Worm (Caenorhabditis elegans): Measurements from ENCODE around the gene ccdc-149.

ccdc-149 gene

ce11 chrX:11551808-11552207 lies 40.6 kb upstream of the ccdc-149 start:
- no peak for TF ChIP-seq nhr-25 (tag; optimal IDR thresholded peaks at IDR 0.05; ENCODE audit: borderline replicate concordance, insufficient read depth)
- peak; percentile 83; the same call in 1 of the 2 replicates for TF ChIP-seq tag-97 (GFP tag; IDR thresholded peaks at IDR 0.05)
- TF ChIP-seq ceh-28 (tag; optimal IDR thresholded peaks at IDR 0.05) = no peak
- no peak for TF ChIP-seq nhr-237 (tag; optimal IDR thresholded peaks at IDR 0.05)
- TF ChIP-seq egl-43 (GFP tag; IDR thresholded peaks at IDR 0.05) = no peak
- TF ChIP-seq aha-1 (tag) = peak; percentile 85
- no peak for TF ChIP-seq Y48G9A.11 (GFP tag; IDR thresholded peaks at IDR 0.05)
- TF ChIP-seq unc-62 (GFP tag; optimal IDR thresholded peaks at IDR 0.05 in 1 of 2) = peak in 1 of 2 experiments; percentile 74
- no peak for TF ChIP-seq unc-62 (tag; optimal IDR thresholded peaks at IDR 0.05)
- no peak for TF ChIP-seq lsy-2 (tag; optimal IDR thresholded peaks at IDR 0.05)

DNA sequence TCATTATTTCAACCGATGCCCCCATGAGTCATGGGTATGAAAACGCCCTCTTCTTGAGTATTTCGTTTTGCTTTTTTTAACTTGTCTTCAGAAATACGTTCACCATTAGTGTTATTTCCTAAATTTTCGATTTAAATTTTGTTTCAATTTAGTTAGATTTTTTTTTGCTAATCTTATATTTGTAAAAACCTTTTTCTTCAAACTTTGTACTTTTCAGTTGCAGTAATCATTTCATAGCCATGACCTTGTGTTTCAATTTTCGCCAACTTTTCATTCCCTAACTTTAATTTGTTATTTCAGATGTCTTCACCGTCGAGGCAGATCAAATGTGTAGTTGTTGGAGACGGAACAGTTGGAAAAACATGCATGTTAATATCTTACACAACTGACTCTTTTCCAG lies 37.1 kb upstream of the ccdc-149 start, which contains the start of gene mig-2:
mig-2 (plus strand) TSS at position 301 of the 400 bp plus-strand sequence.
- TF ChIP-seq R02D3.7 (tag; optimal IDR thresholded peaks at IDR 0.05) (no peak), mdt-29 (GFP tag; IDR thresholded peaks at IDR 0.05) (no peak), daf-16 (GFP tag; optimal IDR thresholded peaks at IDR 0.05) (no peak), daf-16 (tag; optimal IDR thresholded peaks at IDR 0.05) (no peak), fkh-10 (GFP tag; optimal IDR thresholded peaks at IDR 0.05) (no peak), nhr-11 (tag; optimal IDR thresholded peaks at IDR 0.05) (no peak), mxl-2 (GFP tag; conservative IDR thresholded peaks at IDR 0.05) (no peak), T20F7.1 (GFP tag; optimal IDR thresholded peaks at IDR 0.05) (no peak), zfp-2 (tag; optimal IDR thresholded peaks at IDR 0.05) (no peak), aly-2 (tag; optimal IDR thresholded peaks at IDR 0.05) (no peak), mep-1 (tag; optimal IDR thresholded peaks at IDR 0.05) (no peak), dmd-6 (GFP tag; IDR thresholded peaks at IDR 0.05) (no peak), mdl-1 (tag; optimal IDR thresholded peaks at IDR 0.05) (no peak), mes-2 (tag; optimal IDR thresholded peaks at IDR 0.05; ENCODE audit: poor library complexity, severe bottlenecking) (no peak)

ce11 chrX:11547442-11548023 lies 36.3 kb upstream of the ccdc-149 start:
- TF ChIP-seq unc-62 (GFP tag; optimal IDR thresholded peaks at IDR 0.05 in 1 of 2) (peak in 1 of 2 experiments; percentile 86), unc-62 (tag; optimal IDR thresholded peaks at IDR 0.05) (no peak), madf-9 (GFP tag; conservative IDR thresholded peaks at IDR 0.05) (no peak), daf-16 (GFP tag; optimal IDR thresholded peaks at IDR 0.05) (peak in 1 of 2 experiments; percentile 37), daf-16 (tag; optimal IDR thresholded peaks at IDR 0.05) (no peak), aha-1 (tag) (peak; percentile 63), arid-1 (GFP tag; conservative IDR thresholded peaks at IDR 0.05) (no peak), nhr-28 (tag; optimal IDR thresholded peaks at IDR 0.05) (peak; percentile 2)

ce11 chrX:11546445-11547275 lies 35.4 kb upstream of the ccdc-149 start, which contains the start of gene selt-1.1:
Gene selt-1.1, minus strand, starts transcription at chrX:11546495.
- TF ChIP-seq pha-4 (GFP tag; IDR thresholded peaks at IDR 0.05) (no peak), pha-4 (tag; optimal IDR thresholded peaks at IDR 0.05) (no peak), aly-2 (tag; optimal IDR thresholded peaks at IDR 0.05) (no peak), lin-13 (GFP tag; optimal IDR thresholded peaks at IDR 0.05) (peak; percentile 68), mdl-1 (tag; optimal IDR thresholded peaks at IDR 0.05) (peak in 1 of 2 experiments; percentile 73), zip-11 (GFP tag; IDR thresholded peaks at IDR 0.05) (no peak), duxl-1 (tag; optimal IDR thresholded peaks at IDR 0.05; ENCODE audit: poor library complexity) (peak; percentile 40), T20F7.1 (GFP tag; optimal IDR thresholded peaks at IDR 0.05) (no peak), nhr-6 (tag; optimal IDR thresholded peaks at IDR 0.05) (peak; percentile 97), zfp-3 (GFP tag; conservative IDR thresholded peaks at IDR 0.05) (no peak), nhr-41 (GFP tag; IDR thresholded peaks at IDR 0.05) (no peak), vab-7 (GFP tag; IDR thresholded peaks at IDR 0.05) (no peak), attf-4 (tag; optimal IDR thresholded peaks at IDR 0.05) (no peak), ceh-20 (GFP tag; IDR thresholded peaks at IDR 0.05) (0 out of 2 replicates have a peak, but pooled peaks have one; percentile 32), zip-2 (tag; optimal IDR thresholded peaks at IDR 0.05) (no peak), zag-1 (tag; optimal IDR thresholded peaks at IDR 0.05) (no peak), ceh-32 (tag; optimal IDR thresholded peaks at IDR 0.05; ENCODE audit: poor library complexity) (no peak), Y75B8A.6 (GFP tag; IDR thresholded peaks at IDR 0.05) (no peak), dmd-6 (GFP tag; IDR thresholded peaks at IDR 0.05) (peak; percentile 75), aha-1 (tag) (no peak), ztf-7 (tag; optimal IDR thresholded peaks at IDR 0.05) (peak; percentile 39), D1046.2 (GFP tag; IDR thresholded peaks at IDR 0.05) (no peak), fkh-10 (GFP tag; optimal IDR thresholded peaks at IDR 0.05) (no peak)

All from whole organism, L4 larva.